Fruit fly (Drosophila melanogaster): ENCODE data around the gene CG12661.

dm6 chrX:8900094-8900493, 23.4 kb downstream of the CG12661 start, which contains the start of gene Uros1:
- peak; percentile 20 for TF ChIP-seq CG7101 (tag; optimal IDR thresholded peaks at IDR 0.05)
- no peak for TF ChIP-seq Hr96 (GFP tag; optimal IDR thresholded peaks at IDR 0.05)
- TF ChIP-seq toe (GFP tag; optimal IDR thresholded peaks at IDR 0.05) = peak; percentile 40
- no peak for TF ChIP-seq Clk (GFP tag; optimal IDR thresholded peaks at IDR 0.05)
- peak; percentile 20 for TF ChIP-seq tj (GFP tag; optimal IDR thresholded peaks at IDR 0.05)
- TF ChIP-seq pad (GFP tag; optimal IDR thresholded peaks at IDR 0.05) = no peak
- no peak for TF ChIP-seq CG12768 (GFP tag; optimal IDR thresholded peaks at IDR 0.05)
- TF ChIP-seq cic (GFP tag; optimal IDR thresholded peaks at IDR 0.05) = no peak
- no peak for TF ChIP-seq cnc (optimal IDR thresholded peaks at IDR 0.05)
- peak; percentile 63 for TF ChIP-seq Mnt (GFP tag; optimal IDR thresholded peaks at IDR 0.05)
- TF ChIP-seq kay (GFP tag; ENCODE audit: borderline replicate concordance) = no peak
- TF ChIP-seq CG7045 (GFP tag; optimal IDR thresholded peaks at IDR 0.05) = no peak
- peak; percentile 60 for TF ChIP-seq CG1620 (GFP tag; optimal IDR thresholded peaks at IDR 0.05)
- peak; percentile 41 for TF ChIP-seq CG14711 (tag; optimal IDR thresholded peaks at IDR 0.05)
